Worm (Caenorhabditis elegans) whole organism, late embryonic: Measurements from ENCODE around the gene hda-4.

Source experiments
- C08G9.2 ChIP-seq: sonication (generic microtip); optimal IDR thresholded peaks from 2 replicates; lab custom pipeline; 2016; ENCODE audit warnings: mild to moderate bottlenecking, missing genetic modification characterization, moderate library complexity, missing compliant biosample characterization
- C38D4.7 ChIP-seq: fragments of 200-800 bp; sonication (Bioruptor generic); optimal IDR thresholded peaks from 2 replicates; lab custom pipeline; 2018; ENCODE audit warnings: mild to moderate bottlenecking, missing genetic modification characterization, moderate library complexity, missing compliant biosample characterization
- F13H6.1 ChIP-seq: sonication (generic microtip); optimal IDR thresholded peaks from 2 replicates; lab custom pipeline; 2016; ENCODE audit warnings: missing genetic modification characterization, missing compliant biosample characterization
- K02D7.2 ChIP-seq: sonication (generic microtip); optimal IDR thresholded peaks from 2 replicates; lab custom pipeline; 2017; ENCODE audit warnings: mild to moderate bottlenecking, missing genetic modification characterization, missing compliant biosample characterization
- Y22D7AL.16 ChIP-seq: sonication (generic microtip); optimal IDR thresholded peaks from 2 replicates; lab custom pipeline; 2016; ENCODE audit warnings: missing genetic modification characterization, missing compliant biosample characterization
- ceh-14 ChIP-seq: sonication (generic microtip); optimal IDR thresholded peaks from 2 replicates; lab custom pipeline; 2016; ENCODE audit warnings: missing genotype, missing genetic modification characterization, missing compliant biosample characterization
- ceh-18 ChIP-seq: sonication (generic microtip); optimal IDR thresholded peaks from 2 replicates; lab custom pipeline; 2016; ENCODE audit warnings: missing genetic modification characterization, missing compliant biosample characterization
- ceh-19 ChIP-seq: fragments of 200-800 bp; sonication (Bioruptor generic); optimal IDR thresholded peaks from 2 replicates; lab custom pipeline; 2018; ENCODE audit warnings: mild to moderate bottlenecking, missing genetic modification characterization, missing compliant biosample characterization
- ceh-2 ChIP-seq: sonication (generic microtip); optimal IDR thresholded peaks from 2 replicates; lab custom pipeline; 2016; ENCODE audit warnings: missing genotype, missing genetic modification characterization, missing compliant biosample characterization
- ceh-22 ChIP-seq: sonication (generic microtip); optimal IDR thresholded peaks from 2 replicates; lab custom pipeline; 2017; ENCODE audit warnings: missing biosample characterization, missing genetic modification characterization
- ceh-24 ChIP-seq: sonication (generic microtip); optimal IDR thresholded peaks from 2 replicates; lab custom pipeline; 2016; ENCODE audit warnings: mild to moderate bottlenecking, missing genetic modification characterization, missing compliant biosample characterization
- ceh-30 ChIP-seq: fragments of 150-350 bp; optimal IDR thresholded peaks from 2 replicates; lab custom pipeline; 2014; ENCODE audit warnings: missing biosample characterization, missing genetic modification characterization
- ceh-31 ChIP-seq: sonication (generic microtip); optimal IDR thresholded peaks from 2 replicates; lab custom pipeline; 2016; ENCODE audit warnings: missing genetic modification characterization, missing compliant biosample characterization
- ceh-45 ChIP-seq: fragments of 200-800 bp; sonication (Bioruptor generic); IDR thresholded peaks from 2 replicates; pipeline ENCODE4 v1.3.6; 2022; ENCODE audit warnings: missing genetic modification reagents, missing genetic modification characterization, missing compliant biosample characterization
- ceh-48 ChIP-seq: sonication (generic microtip); optimal IDR thresholded peaks from 2 replicates; lab custom pipeline; 2016; ENCODE audit warnings: missing genetic modification characterization, inconsistent platforms, missing compliant biosample characterization
- ceh-6 ChIP-seq: fragments of 200-800 bp; sonication (Bioruptor generic); optimal IDR thresholded peaks from 2 replicates; lab custom pipeline; 2018; ENCODE audit warnings: mild to moderate bottlenecking, missing genetic modification characterization, missing compliant biosample characterization
- ceh-9 ChIP-seq: sonication (generic microtip); optimal IDR thresholded peaks from 2 replicates; lab custom pipeline; 2016; ENCODE audit warnings: mild to moderate bottlenecking, missing genetic modification characterization, inconsistent platforms, missing compliant biosample characterization
- che-1 ChIP-seq: sonication (generic microtip); optimal IDR thresholded peaks from 2 replicates; lab custom pipeline; 2016; ENCODE audit warnings: mild to moderate bottlenecking, missing genetic modification characterization, missing compliant biosample characterization
- dmd-4 ChIP-seq: sonication (generic microtip); optimal IDR thresholded peaks from 2 replicates; lab custom pipeline; 2016; ENCODE audit warnings: borderline replicate concordance, missing genetic modification characterization, missing compliant biosample characterization
- dve-1 ChIP-seq: sonication (generic microtip); optimal IDR thresholded peaks from 2 replicates; lab custom pipeline; 2017; ENCODE audit warnings: antibody characterized with exemption, mild to moderate bottlenecking, missing genetic modification characterization, missing compliant biosample characterization
- elt-4 ChIP-seq: sonication (generic microtip); optimal IDR thresholded peaks from 2 replicates; lab custom pipeline; 2016; ENCODE audit warnings: missing genetic modification characterization, missing compliant biosample characterization
- ets-4 ChIP-seq: sonication (generic microtip); optimal IDR thresholded peaks from 2 replicates; lab custom pipeline; 2016; ENCODE audit warnings: missing genetic modification characterization, missing compliant biosample characterization
- eyg-1 ChIP-seq: sonication (generic microtip); optimal IDR thresholded peaks from 2 replicates; lab custom pipeline; 2016; ENCODE audit warnings: missing genotype, missing genetic modification characterization, missing compliant biosample characterization
- fax-1 ChIP-seq: sonication (generic microtip); optimal IDR thresholded peaks from 2 replicates; lab custom pipeline; 2016; ENCODE audit warnings: missing genotype, missing genetic modification characterization, missing compliant biosample characterization
- fkh-10 ChIP-seq: fragments of 150-350 bp; optimal IDR thresholded peaks from 2 replicates; lab custom pipeline; 2014; ENCODE audit warnings: missing biosample characterization, missing genetic modification reagents, missing genetic modification characterization
- hlh-15 ChIP-seq: sonication (generic microtip); optimal IDR thresholded peaks from 2 replicates; lab custom pipeline; 2016; ENCODE audit warnings: missing genetic modification characterization, missing compliant biosample characterization
- hlh-8 ChIP-seq: sonication (generic microtip); optimal IDR thresholded peaks from 2 replicates; lab custom pipeline; 2016; ENCODE audit warnings: missing genotype, missing genetic modification characterization, missing compliant biosample characterization
- mec-3 ChIP-seq: sonication (generic microtip); optimal IDR thresholded peaks from 2 replicates; lab custom pipeline; 2016; ENCODE audit warnings: borderline replicate concordance, missing genetic modification characterization, missing compliant biosample characterization
- nfya-1 ChIP-seq: sonication (generic microtip); optimal IDR thresholded peaks from 2 replicates; lab custom pipeline; 2017; ENCODE audit warnings: missing genetic modification characterization, mild to moderate bottlenecking, missing compliant biosample characterization, antibody characterized with exemption, moderate library complexity
- nhr-232 ChIP-seq: sonication (generic microtip); optimal IDR thresholded peaks from 2 replicates; lab custom pipeline; 2016; ENCODE audit warnings: missing genetic modification characterization, missing compliant biosample characterization
- odd-2 ChIP-seq: sonication (generic microtip); optimal IDR thresholded peaks from 2 replicates; lab custom pipeline; 2017; ENCODE audit warnings: antibody characterized with exemption, mild to moderate bottlenecking, missing genetic modification characterization, missing compliant biosample characterization
- pag-3 ChIP-seq: sonication (generic microtip); optimal IDR thresholded peaks from 2 replicates; lab custom pipeline; 2016; ENCODE audit warnings: missing compliant biosample characterization, missing genetic modification characterization, borderline replicate concordance
- pat-9 ChIP-seq: fragments of 200-800 bp; sonication (Bioruptor generic); optimal IDR thresholded peaks from 2 replicates; lab custom pipeline; 2018; ENCODE audit warnings: mild to moderate bottlenecking, missing genetic modification characterization, moderate library complexity, missing compliant biosample characterization
- pax-1 ChIP-seq: fragments of 150-350 bp; optimal IDR thresholded peaks from 2 replicates; lab custom pipeline; 2014; ENCODE audit warnings: missing biosample characterization, missing genetic modification characterization
- pha-2 ChIP-seq: sonication (generic microtip); optimal IDR thresholded peaks from 2 replicates; lab custom pipeline; 2017; ENCODE audit warnings: mild to moderate bottlenecking, missing genetic modification characterization, missing compliant biosample characterization
- pqm-1 ChIP-seq: sonication (generic microtip); optimal IDR thresholded peaks from 2 replicates; lab custom pipeline; 2016; ENCODE audit warnings: missing genetic modification characterization, missing compliant biosample characterization
- pros-1 ChIP-seq: fragments of 150-350 bp; optimal IDR thresholded peaks from 2 replicates; lab custom pipeline; 2014; ENCODE audit warnings: missing biosample characterization, missing genetic modification reagents, missing genetic modification characterization
- ref-2 ChIP-seq: sonication (generic microtip); optimal IDR thresholded peaks from 2 replicates; lab custom pipeline; 2016; ENCODE audit warnings: missing genetic modification characterization, missing compliant biosample characterization
- sdc-2 ChIP-seq: sonication (generic microtip); optimal IDR thresholded peaks from 2 replicates; lab custom pipeline; 2016; ENCODE audit warnings: missing genotype, missing genetic modification characterization, missing compliant biosample characterization
- sox-2 ChIP-seq: fragments of 200-800 bp; sonication (Bioruptor generic); IDR thresholded peaks from 2 replicates; pipeline ENCODE4 v1.3.6; 2022; ENCODE audit warnings: missing genetic modification reagents, missing genetic modification characterization, missing compliant biosample characterization
- sox-4 ChIP-seq: sonication (generic microtip); optimal IDR thresholded peaks from 2 replicates; lab custom pipeline; 2017; ENCODE audit warnings: mild to moderate bottlenecking, missing genetic modification characterization, inconsistent platforms, missing compliant biosample characterization
- syd-9 ChIP-seq: sonication (generic microtip); optimal IDR thresholded peaks from 2 replicates; lab custom pipeline; 2016; ENCODE audit warnings: mild to moderate bottlenecking, missing genetic modification characterization, moderate library complexity, missing compliant biosample characterization
- unc-3 ChIP-seq, 2 experiments: fragments of 200-800 bp in 1 of 2; sonication (Bioruptor generic) in 1 of 2; sonication (generic microtip) in 1 of 2; conservative IDR thresholded peaks in 1 of 2; optimal IDR thresholded peaks in 1 of 2; 2 replicates each; pipeline versions ENCODE4 v1.3.6 to Lab custom; 2016 to 2022; ENCODE audit warnings: missing compliant biosample characterization in 2 of 2, missing genetic modification characterization in 2 of 2, missing genetic modification reagents in 1 of 2
- unc-42 ChIP-seq: sonication (generic microtip); optimal IDR thresholded peaks from 2 replicates; lab custom pipeline; 2016; ENCODE audit warnings: missing genotype, missing genetic modification characterization, missing compliant biosample characterization
- unc-55 ChIP-seq: sonication (generic microtip); optimal IDR thresholded peaks from 2 replicates; lab custom pipeline; 2017; ENCODE audit warnings: missing biosample characterization, missing genetic modification reagents, missing genetic modification characterization
- unc-86 ChIP-seq: sonication (generic microtip); optimal IDR thresholded peaks from 2 replicates; lab custom pipeline; 2016; ENCODE audit warnings: missing genetic modification characterization, missing compliant biosample characterization
- zip-5 ChIP-seq: sonication (generic microtip); optimal IDR thresholded peaks from 2 replicates; lab custom pipeline; 2016; ENCODE audit warnings: missing genetic modification characterization, missing compliant biosample characterization

The hda-4 gene

DNA sequence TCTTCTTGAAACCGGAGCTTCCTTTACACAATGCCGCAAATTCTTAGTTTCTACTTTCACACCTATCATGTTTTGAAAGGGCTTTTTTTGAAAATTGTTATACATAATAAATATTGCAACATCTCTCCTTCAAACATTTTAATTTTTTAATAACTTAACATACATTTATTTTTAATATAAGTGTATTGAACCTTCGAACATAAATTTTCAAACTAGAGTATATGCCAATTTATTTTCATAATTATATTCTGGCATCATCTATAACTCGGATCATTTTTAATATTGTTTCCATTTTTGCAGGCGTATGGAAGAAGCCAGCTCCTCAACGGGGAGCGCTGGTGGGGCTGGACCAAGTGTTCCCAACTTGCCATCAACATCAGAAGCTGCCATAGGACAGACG is at the start of gene hda-4:
Gene hda-4 (plus strand): TSS at position 301 of the 400 bp plus-strand sequence.
- TF ChIP-seq ceh-24, result no peak
- TF ChIP-seq sdc-2 (tag; lab: Kevin White, UChicago), result no peak
- TF ChIP-seq ceh-9, result no peak
- no peak for TF ChIP-seq dmd-4 (tag; lab: Kevin White, UChicago)
- no peak for TF ChIP-seq ceh-2 (tag; lab: Kevin White, UChicago)
- no peak for TF ChIP-seq fkh-10 (GFP tag; lab: Kevin White, UChicago)
- no peak for TF ChIP-seq ref-2 (tag; lab: Kevin White, UChicago)
- no peak for TF ChIP-seq unc-55 (GFP tag; lab: Kevin White, UChicago)
- no peak for TF ChIP-seq zip-5 (tag; lab: Kevin White, UChicago)
- no peak for TF ChIP-seq C38D4.7 (GFP tag; lab: Kevin White, UChicago)
- no peak for TF ChIP-seq nfya-1 (tag; lab: Kevin White, UChicago)
- TF ChIP-seq unc-3 (GFP tag; conservative IDR thresholded peaks at IDR 0.05; lab: Robert Waterston, UW), result no peak
- no peak for TF ChIP-seq unc-3 (tag; optimal IDR thresholded peaks at IDR 0.05; lab: Kevin White, UChicago)
- no peak for TF ChIP-seq sox-4
- no peak for TF ChIP-seq unc-86
- no peak for TF ChIP-seq pros-1 (tag; lab: Kevin White, UChicago)
- TF ChIP-seq elt-4 (tag; lab: Kevin White, UChicago), result no peak
- TF ChIP-seq C08G9.2, result no peak
- TF ChIP-seq unc-42, result no peak

DNA sequence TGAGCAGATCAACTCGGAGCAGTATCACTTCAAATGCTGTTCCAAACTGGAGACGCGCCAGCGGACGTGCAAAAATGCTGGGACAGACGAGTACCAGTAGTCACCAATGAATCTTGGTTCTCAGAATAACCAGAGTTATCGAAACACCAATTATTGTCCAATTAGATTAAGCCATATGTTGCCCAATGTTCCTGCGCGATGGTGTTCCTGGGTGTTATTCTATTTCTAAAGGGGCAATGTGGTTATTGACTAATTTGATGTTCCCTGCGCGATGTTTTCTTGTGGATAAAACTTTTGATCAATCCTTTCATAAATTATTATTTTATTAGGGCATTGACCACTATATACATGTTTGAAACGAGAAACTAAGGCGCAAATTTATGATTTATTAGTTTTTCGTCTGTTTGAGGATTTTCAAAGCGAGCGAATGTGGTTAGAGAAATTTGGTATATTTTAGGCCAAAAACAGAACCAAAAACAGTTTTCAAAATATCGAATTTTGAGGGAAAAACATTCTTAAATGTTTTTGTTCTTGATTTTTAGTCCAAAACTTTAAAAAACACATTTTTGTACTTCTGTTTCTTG is 47.4 kb upstream of the hda-4 start:
- TF ChIP-seq ceh-19 (GFP tag; lab: Kevin White, UChicago) (peak; percentile 0), pqm-1 (tag; lab: Kevin White, UChicago) (peak; percentile 87), ceh-31 (tag; lab: Kevin White, UChicago) (peak; percentile 93), K02D7.2 (tag; lab: Kevin White, UChicago) (no peak), mec-3 (no peak), pat-9 (tag; lab: Kevin White, UChicago) (no peak), elt-4 (tag; lab: Kevin White, UChicago) (no peak), F13H6.1 (tag; lab: Kevin White, UChicago) (peak; percentile 18), pros-1 (tag; lab: Kevin White, UChicago) (peak; percentile 71), unc-42 (peak; percentile 99), ceh-48 (tag; lab: Kevin White, UChicago) (peak; percentile 93), ceh-45 (GFP tag; lab: Robert Waterston, UW) (no peak), zip-5 (tag; lab: Kevin White, UChicago) (peak; percentile 30), eyg-1 (no peak), ceh-18 (tag; lab: Kevin White, UChicago) (peak; percentile 96), Y22D7AL.16 (tag; lab: Kevin White, UChicago) (peak; percentile 2), unc-86 (peak; percentile 76), dve-1 (tag; lab: Kevin White, UChicago) (peak; percentile 95), unc-55 (GFP tag; lab: Kevin White, UChicago) (peak; percentile 50), sox-4 (no peak), nhr-232 (tag; lab: Kevin White, UChicago) (no peak), hlh-15 (no peak), ets-4 (peak; percentile 50), hlh-8 (tag; lab: Kevin White, UChicago) (no peak), pag-3 (no peak), ceh-14 (tag; lab: Kevin White, UChicago) (peak; percentile 84), pha-2 (tag; lab: Kevin White, UChicago) (no peak), ceh-22 (peak; percentile 80), ceh-6 (GFP tag; lab: Kevin White, UChicago) (peak; percentile 32), che-1 (no peak), C38D4.7 (GFP tag; lab: Kevin White, UChicago) (no peak), fkh-10 (GFP tag; lab: Kevin White, UChicago) (peak; percentile 88), ceh-24 (no peak), sox-2 (GFP tag; lab: Robert Waterston, UW) (peak; percentile 75), ref-2 (tag; lab: Kevin White, UChicago) (peak; percentile 86), fax-1 (tag; lab: Kevin White, UChicago) (peak; percentile 23), syd-9 (tag; lab: Kevin White, UChicago) (peak; percentile 88), dmd-4 (tag; lab: Kevin White, UChicago) (no peak), odd-2 (no peak), ceh-2 (tag; lab: Kevin White, UChicago) (peak; percentile 60), pax-1 (tag; lab: Kevin White, UChicago) (peak; percentile 84), ceh-9 (no peak), ceh-30 (tag; lab: Kevin White, UChicago) (peak; percentile 96)
